Worm (Caenorhabditis elegans) whole organism, L4 larva: ENCODE data around the gene nos-2.

Experiments
- F44E2.7 ChIP-seq: fragments of 200-800 bp; sonication (Bioruptor generic); IDR thresholded peaks from 2 replicates; pipeline ENCODE4 v2.1.2; 2022; ENCODE audit warnings: missing genetic modification characterization, missing compliant biosample characterization
- arid-1 ChIP-seq: fragments of 200-800 bp; sonication (Bioruptor generic); conservative IDR thresholded peaks from 2 replicates; pipeline ENCODE4 v1.3.6; 2022; ENCODE audit warnings: missing genetic modification reagents, missing genetic modification characterization, missing compliant biosample characterization
- ceh-82 ChIP-seq: sonication (generic microtip); optimal IDR thresholded peaks from 2 replicates; lab custom pipeline; 2017; ENCODE audit warnings: missing biosample characterization, missing genetic modification characterization
- hlh-11 ChIP-seq: fragments of 200-800 bp; sonication (Bioruptor generic); optimal IDR thresholded peaks from 2 replicates; lab custom pipeline; 2018; ENCODE audit warnings: mild to moderate bottlenecking, missing genetic modification characterization, missing compliant biosample characterization
- nhr-76 ChIP-seq: fragments of 150-350 bp; optimal IDR thresholded peaks from 2 replicates; lab custom pipeline; 2014; ENCODE audit warnings: missing biosample characterization, missing genetic modification characterization
- pha-4 ChIP-seq, 2 experiments: fragments of 150-350 bp in 1 of 2; fragments of 200-800 bp in 1 of 2; sonication (Bioruptor generic) in 1 of 2; IDR thresholded peaks in 1 of 2; optimal IDR thresholded peaks in 1 of 2; 2 replicates each; pipeline versions ENCODE4 v1.3.6 to Lab custom; 2014 to 2022; ENCODE audit warnings: missing genetic modification characterization in 2 of 2, missing genetic modification reagents in 2 of 2, missing biosample characterization in 1 of 2, missing compliant biosample characterization in 1 of 2
- zfp-2 ChIP-seq: sonication (generic microtip); optimal IDR thresholded peaks from 2 replicates; lab custom pipeline; 2016; ENCODE audit warnings: mild to moderate bottlenecking, missing genetic modification characterization, missing compliant biosample characterization

- no peak for TF ChIP-seq ceh-82
- TF ChIP-seq hlh-11 (tag; lab: Kevin White, UChicago): no peak
- TF ChIP-seq nhr-76 (tag; lab: Kevin White, UChicago): no peak
- no peak for TF ChIP-seq zfp-2 (tag; lab: Kevin White, UChicago)
- TF ChIP-seq arid-1 (GFP tag; lab: Robert Waterston, UW): no peak
- no peak for TF ChIP-seq pha-4 (GFP tag; IDR thresholded peaks at IDR 0.05; lab: Robert Waterston, UW)
- TF ChIP-seq pha-4 (tag; optimal IDR thresholded peaks at IDR 0.05; lab: Kevin White, UChicago): no peak
- TF ChIP-seq F44E2.7 (GFP tag; lab: Robert Waterston, UW): no peak
Measured at ce11 chrII:7090085-7090484, 24.7 kb downstream of the nos-2 start.
